Worm (Caenorhabditis elegans) whole organism, L4 larva: ENCODE results near the gene sre-41.
A peak's percentile ranks its signal among the peaks of the same experiment; 100 is the strongest.

ENCODE experiments used
- Y105C5A.15 ChIP-seq: fragments of 200-800 bp; sonication (Bioruptor generic); IDR thresholded peaks from 2 replicates; pipeline ENCODE4 v1.3.6; 2022; ENCODE audit warnings: missing genetic modification characterization, missing compliant biosample characterization
- Y48G9A.11 ChIP-seq: fragments of 200-800 bp; sonication (Bioruptor generic); IDR thresholded peaks from 2 replicates; pipeline ENCODE4 v1.3.6; 2022; ENCODE audit warnings: missing genetic modification reagents, missing genetic modification characterization, missing compliant biosample characterization
- Y75B8A.6 ChIP-seq: fragments of 200-800 bp; sonication (Bioruptor generic); IDR thresholded peaks from 2 replicates; pipeline ENCODE4 v1.3.6; 2022; ENCODE audit warnings: missing genetic modification reagents, missing genetic modification characterization, missing compliant biosample characterization
- aha-1 ChIP-seq: fragments of 150-350 bp; peaks from one replicate; lab custom pipeline; 2014; ENCODE audit warnings: missing biosample characterization, missing genetic modification characterization
- ama-1 ChIP-seq: fragments of 150-350 bp; optimal IDR thresholded peaks from 2 replicates; lab custom pipeline; 2014; ENCODE audit warnings: inconsistent platforms, mixed read lengths
- ceh-28 ChIP-seq: fragments of 150-350 bp; optimal IDR thresholded peaks from 2 replicates; lab custom pipeline; 2014; ENCODE audit warnings: missing biosample characterization, missing genetic modification reagents, missing genetic modification characterization
- ceh-62 ChIP-seq: sonication (generic microtip); optimal IDR thresholded peaks from 2 replicates; lab custom pipeline; 2017; ENCODE audit warnings: missing biosample characterization, missing genetic modification characterization
- daf-12 ChIP-seq: fragments of 150-350 bp; optimal IDR thresholded peaks from 2 replicates; lab custom pipeline; 2014; ENCODE audit warnings: missing biosample characterization, missing genetic modification reagents, missing genetic modification characterization
- daf-16 ChIP-seq, 3 experiments: sonication (generic microtip); optimal IDR thresholded peaks; 2 replicates each; lab custom pipeline; 2016 to 2017; ENCODE audit warnings: missing genetic modification characterization in 3 of 3, missing genetic modification reagents in 3 of 3, mild to moderate bottlenecking in 2 of 3, missing compliant biosample characterization in 2 of 3, missing biosample characterization in 1 of 3, moderate library complexity in 1 of 3
- hlh-30 ChIP-seq: sonication (generic microtip); optimal IDR thresholded peaks from 2 replicates; lab custom pipeline; 2017; ENCODE audit warnings: antibody characterized with exemption, mild to moderate bottlenecking, missing genetic modification characterization, missing compliant biosample characterization; ENCODE audit not compliant: insufficient read depth
- lim-7 ChIP-seq: fragments of 200-800 bp; sonication (Bioruptor generic); IDR thresholded peaks from 2 replicates; pipeline ENCODE4 v1.3.6; 2022; ENCODE audit warnings: missing genetic modification characterization, missing compliant biosample characterization
- lin-1 ChIP-seq: fragments of 200-800 bp; sonication (Bioruptor generic); IDR thresholded peaks from 2 replicates; pipeline ENCODE4 v1.3.6; 2022; ENCODE audit warnings: missing genetic modification reagents, missing genetic modification characterization, missing compliant biosample characterization
- lin-15B ChIP-seq: fragments of 150-350 bp; sonication (generic microtip); optimal IDR thresholded peaks from 3 replicates; lab custom pipeline; 2014; ENCODE audit warnings: missing biosample characterization, missing genetic modification characterization
- lin-29 ChIP-seq: fragments of 200-800 bp; sonication (Bioruptor generic); IDR thresholded peaks from 2 replicates; pipeline ENCODE4 v1.3.6; 2022; ENCODE audit warnings: missing genetic modification reagents, missing genetic modification characterization, missing compliant biosample characterization
- lin-38 ChIP-seq: fragments of 200-800 bp; sonication (Bioruptor generic); IDR thresholded peaks from 2 replicates; pipeline ENCODE4 v1.3.6; 2022; ENCODE audit warnings: missing genetic modification reagents, missing genetic modification characterization, missing compliant biosample characterization
- lsy-2 ChIP-seq, 2 experiments: fragments of 150-350 bp in 1 of 2; sonication (generic microtip) in 1 of 2; optimal IDR thresholded peaks; 2 replicates each; lab custom pipeline; 2014 to 2017; ENCODE audit warnings: missing biosample characterization in 2 of 2, missing genetic modification characterization in 2 of 2
- mxl-3 ChIP-seq: fragments of 200-800 bp; sonication (Bioruptor generic); optimal IDR thresholded peaks from 2 replicates; lab custom pipeline; 2018; ENCODE audit warnings: mild to moderate bottlenecking, missing genetic modification characterization, missing compliant biosample characterization
- nhr-11 ChIP-seq: fragments of 150-350 bp; optimal IDR thresholded peaks from 2 replicates; lab custom pipeline; 2014; ENCODE audit warnings: missing biosample characterization, missing genetic modification characterization
- nhr-237 ChIP-seq: sonication (generic microtip); optimal IDR thresholded peaks from 2 replicates; lab custom pipeline; 2017; ENCODE audit warnings: missing biosample characterization, missing genetic modification characterization
- nhr-41 ChIP-seq: fragments of 200-800 bp; sonication (Bioruptor generic); IDR thresholded peaks from 2 replicates; pipeline ENCODE4 v1.3.6; 2022; ENCODE audit warnings: missing genetic modification reagents, missing genetic modification characterization, missing compliant biosample characterization
- nhr-6 ChIP-seq: fragments of 150-350 bp; optimal IDR thresholded peaks from 2 replicates; lab custom pipeline; 2014; ENCODE audit warnings: missing biosample characterization, missing genetic modification characterization
- saeg-2 ChIP-seq: fragments of 200-800 bp; sonication (Bioruptor generic); IDR thresholded peaks from 2 replicates; pipeline ENCODE4 v1.3.6; 2022; ENCODE audit warnings: missing genetic modification reagents, missing genetic modification characterization, missing compliant biosample characterization
- tra-1 ChIP-seq: fragments of 200-800 bp; sonication (Bioruptor generic); IDR thresholded peaks from 2 replicates; pipeline ENCODE4 v1.3.6; 2022; ENCODE audit warnings: missing genetic modification reagents, missing genetic modification characterization, missing compliant biosample characterization
- zip-11 ChIP-seq: fragments of 200-800 bp; sonication (Bioruptor generic); IDR thresholded peaks from 2 replicates; pipeline ENCODE4 v1.3.6; 2022; ENCODE audit warnings: missing genetic modification characterization, missing compliant biosample characterization

The sre-41 gene

DNA sequence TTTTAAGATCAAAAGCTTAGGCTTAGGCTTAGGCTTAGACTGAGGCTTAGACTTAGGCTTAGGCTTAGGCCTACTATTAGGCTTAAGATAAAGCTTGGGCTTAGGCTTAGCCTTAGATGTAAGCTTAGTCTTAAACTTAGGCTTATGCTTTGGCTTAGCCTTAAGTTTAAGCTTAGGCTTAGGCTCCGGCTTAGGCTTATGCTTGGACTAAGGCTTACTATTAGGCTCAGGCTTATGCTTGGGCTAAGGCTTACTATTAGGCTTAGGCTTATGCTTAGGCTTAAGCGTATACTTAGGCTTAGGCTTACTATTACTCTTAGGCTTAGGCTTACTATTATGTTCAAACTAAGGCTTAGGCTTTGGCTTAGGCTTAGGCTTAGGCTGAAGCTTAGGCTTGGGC, 48.6 kb downstream of the sre-41 start:
- TF ChIP-seq lim-7 (GFP tag; lab: Robert Waterston, UW) = 0 out of 2 replicates have a peak, but pooled peaks have one; percentile 32
- TF ChIP-seq zip-11 (GFP tag; lab: Robert Waterston, UW) = no peak
- no peak for TF ChIP-seq daf-16 (GFP tag; optimal IDR thresholded peaks at IDR 0.05; lab: Kevin White, UChicago)
- no peak for TF ChIP-seq daf-16 (tag; optimal IDR thresholded peaks at IDR 0.05; lab: Kevin White, UChicago)
- no peak for TF ChIP-seq Y105C5A.15 (GFP tag; lab: Robert Waterston, UW)
- TF ChIP-seq lin-1 (GFP tag; lab: Robert Waterston, UW) = no peak
- TF ChIP-seq mxl-3 = no peak
- TF ChIP-seq nhr-6 (tag; lab: Kevin White, UChicago) = no peak
- TF ChIP-seq nhr-41 (GFP tag; lab: Robert Waterston, UW) = no peak

DNA sequence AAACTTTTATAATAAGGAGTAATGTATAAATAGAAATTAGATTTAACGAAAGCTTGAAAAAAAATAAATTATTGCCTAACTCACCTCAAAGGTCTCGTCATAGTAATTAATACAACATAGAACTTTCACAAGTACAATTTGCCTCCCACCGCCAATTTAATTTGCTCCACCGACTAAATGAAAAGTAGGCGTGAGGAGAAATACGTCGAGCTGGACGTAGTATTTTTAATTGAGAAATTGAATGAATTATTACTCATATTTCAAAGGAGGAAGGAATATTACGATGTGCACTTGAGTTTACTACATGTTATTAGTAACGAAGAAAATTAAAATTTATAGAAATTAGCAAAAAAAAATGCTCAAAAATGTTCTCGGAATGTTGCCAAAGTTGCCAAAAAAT, 50.4 kb downstream of the sre-41 start, which contains the start of gene Y57A10C.9:
Gene Y57A10C.9, minus strand, starts transcription at position 101 of the 400 bp plus-strand sequence.
- no peak for TF ChIP-seq lin-29
- TF ChIP-seq daf-12 (tag; lab: Kevin White, UChicago) = no peak
- no peak for TF ChIP-seq aha-1 (tag; lab: Kevin White, UChicago)
- TF ChIP-seq tra-1 (GFP tag; lab: Robert Waterston, UW) = no peak
- TF ChIP-seq nhr-237 (tag; lab: Kevin White, UChicago) = no peak
- TF ChIP-seq zip-11 (GFP tag; lab: Robert Waterston, UW) = no peak
- no peak for TF ChIP-seq ceh-62 (tag; lab: Kevin White, UChicago)
- TF ChIP-seq ceh-28 (tag; lab: Kevin White, UChicago) = no peak
- no peak for TF ChIP-seq lsy-2 (tag; optimal IDR thresholded peaks at IDR 0.05; lab: Kevin White, UChicago)
- TF ChIP-seq saeg-2 (GFP tag; lab: Robert Waterston, UW) = no peak
- TF ChIP-seq ama-1 = no peak
- TF ChIP-seq hlh-30 (tag; lab: Kevin White, UChicago) = no peak
- TF ChIP-seq lin-15B (tag; lab: Kevin White, UChicago) = no peak
- TF ChIP-seq Y48G9A.11 (GFP tag; lab: Robert Waterston, UW) = no peak
- no peak for TF ChIP-seq Y75B8A.6 (GFP tag; lab: Robert Waterston, UW)
- no peak for TF ChIP-seq nhr-11 (tag; lab: Kevin White, UChicago)
- no peak for TF ChIP-seq lin-38 (GFP tag; lab: Robert Waterston, UW)
